Worm (Caenorhabditis elegans): ENCODE results near the gene sth-1.

sth-1 gene

DNA sequence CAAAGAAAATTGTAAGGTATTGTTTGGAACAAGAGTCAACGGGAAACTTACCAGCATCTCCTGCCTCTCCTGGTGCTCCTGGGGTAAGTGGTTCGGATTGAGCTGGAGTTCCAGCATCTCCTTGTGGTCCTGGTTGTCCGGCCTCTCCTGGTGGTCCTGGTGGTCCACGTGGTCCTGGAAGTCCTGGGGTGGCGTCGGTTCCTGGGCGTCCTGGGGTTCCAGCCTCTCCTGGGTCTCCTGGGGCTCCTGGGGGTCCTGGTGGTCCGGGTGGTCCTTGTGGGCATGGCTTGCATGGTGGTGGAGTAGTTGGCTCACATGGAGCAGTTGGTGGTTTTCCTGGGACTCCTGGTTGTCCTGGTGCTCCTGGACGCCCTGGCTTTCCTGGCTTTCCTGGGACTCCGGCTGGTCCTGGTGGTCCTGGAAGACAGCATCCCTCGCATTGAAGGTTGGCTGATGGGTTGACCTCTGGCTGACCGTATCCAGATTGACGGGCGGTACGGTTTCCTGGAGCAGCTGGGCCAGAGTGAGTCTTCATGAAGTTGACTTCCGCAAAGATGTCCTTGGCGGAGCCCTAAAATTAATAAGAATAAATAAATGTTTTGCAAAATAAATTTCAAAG is 1.8 kb upstream of the sth-1 start:
- no peak for TF ChIP-seq ama-1 (optimal IDR thresholded peaks at IDR 0.05)
- no peak for TF ChIP-seq nhr-43 (tag; optimal IDR thresholded peaks at IDR 0.05; ENCODE audit: poor library complexity, severe bottlenecking)
- TF ChIP-seq daf-12 (tag; optimal IDR thresholded peaks at IDR 0.05) = no peak
- no peak for TF ChIP-seq ceh-82 (tag; optimal IDR thresholded peaks at IDR 0.05)
- TF ChIP-seq tbx-2 (tag; optimal IDR thresholded peaks at IDR 0.05) = no peak
- no peak for TF ChIP-seq jun-1 (tag; optimal IDR thresholded peaks at IDR 0.05)
- no peak for TF ChIP-seq pha-4 (tag; optimal IDR thresholded peaks at IDR 0.05)
- TF ChIP-seq eor-1 (tag; optimal IDR thresholded peaks at IDR 0.05) = no peak
- no peak for TF ChIP-seq unc-62 (GFP tag; optimal IDR thresholded peaks at IDR 0.05)
- TF ChIP-seq ztf-4 (tag; optimal IDR thresholded peaks at IDR 0.05) = no peak
- TF ChIP-seq mdl-1 (tag; optimal IDR thresholded peaks at IDR 0.05) = no peak
- TF ChIP-seq zag-1 (tag; optimal IDR thresholded peaks at IDR 0.05) = no peak
- TF ChIP-seq ceh-28 (tag; optimal IDR thresholded peaks at IDR 0.05) = no peak
- TF ChIP-seq skn-1 (tag; optimal IDR thresholded peaks at IDR 0.05) = no peak
- no peak for TF ChIP-seq elt-2 (tag; optimal IDR thresholded peaks at IDR 0.05)
- no peak for TF ChIP-seq hmg-11 (tag; optimal IDR thresholded peaks at IDR 0.05)

ce11 chrV:8050811-8051210 is 1.1 kb upstream of the sth-1 start, which contains the start of gene col-43:
Gene col-43, minus strand, starts transcription at chrV:8050911.
- TF ChIP-seq nhr-77 (tag; optimal IDR thresholded peaks at IDR 0.05) = no peak
- TF ChIP-seq nhr-12 (tag; optimal IDR thresholded peaks at IDR 0.05) = no peak
- TF ChIP-seq nhr-43 (tag; optimal IDR thresholded peaks at IDR 0.05; ENCODE audit: poor library complexity, severe bottlenecking) = no peak
- TF ChIP-seq nhr-28 (tag; optimal IDR thresholded peaks at IDR 0.05) = no peak
- no peak for TF ChIP-seq ceh-82 (tag; optimal IDR thresholded peaks at IDR 0.05)
- no peak for TF ChIP-seq nhr-23 (tag; optimal IDR thresholded peaks at IDR 0.05)
- no peak for TF ChIP-seq nhr-11 (tag; optimal IDR thresholded peaks at IDR 0.05)
- no peak for TF ChIP-seq ceh-9 (tag; optimal IDR thresholded peaks at IDR 0.05)
- no peak for TF ChIP-seq unc-62 (GFP tag; optimal IDR thresholded peaks at IDR 0.05)
- TF ChIP-seq lin-39 (tag; optimal IDR thresholded peaks at IDR 0.05) = no peak
- no peak for TF ChIP-seq hmg-11 (tag; optimal IDR thresholded peaks at IDR 0.05)
- no peak for TF ChIP-seq nfya-1 (tag; optimal IDR thresholded peaks at IDR 0.05; ENCODE audit: insufficient read depth)
- TF ChIP-seq egl-5 (tag; optimal IDR thresholded peaks at IDR 0.05) = no peak
- TF ChIP-seq fkh-2 (tag; optimal IDR thresholded peaks at IDR 0.05) = no peak
- no peak for TF ChIP-seq nhr-76 (tag; optimal IDR thresholded peaks at IDR 0.05)
- TF ChIP-seq aly-2 (tag; optimal IDR thresholded peaks at IDR 0.05) = no peak
- TF ChIP-seq ceh-28 (tag; optimal IDR thresholded peaks at IDR 0.05) = no peak
- TF ChIP-seq ztf-4 (tag; optimal IDR thresholded peaks at IDR 0.05) = no peak

DNA sequence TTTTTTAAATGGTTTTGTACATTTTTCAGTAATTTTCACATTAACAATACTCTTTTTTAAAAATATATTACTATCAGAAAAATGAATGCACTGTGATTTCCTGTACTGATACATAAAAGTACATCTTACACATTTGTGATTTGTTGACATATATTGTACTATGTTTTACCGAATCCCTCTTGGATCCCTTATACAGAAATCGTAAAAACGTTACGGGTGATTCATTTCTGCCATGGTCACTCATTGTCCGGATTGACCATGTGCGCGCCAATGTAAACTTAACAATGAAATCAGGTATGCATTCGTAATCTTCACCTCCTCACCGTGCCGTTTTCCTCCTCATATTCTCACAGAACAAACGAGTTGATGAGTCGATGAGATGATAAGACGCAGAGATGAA is 2.2 kb downstream of the sth-1 start, which contains the start of gene ZC513.2:
Gene ZC513.2 (plus strand): TSS at position 301 of the 400 bp plus-strand sequence.
- TF ChIP-seq pqm-1 (tag; optimal IDR thresholded peaks at IDR 0.05) (no peak), nhr-43 (tag; optimal IDR thresholded peaks at IDR 0.05; ENCODE audit: poor library complexity, severe bottlenecking) (no peak), elt-1 (tag; optimal IDR thresholded peaks at IDR 0.05) (no peak), nhr-12 (tag; optimal IDR thresholded peaks at IDR 0.05) (no peak), sea-2 (GFP tag; optimal IDR thresholded peaks at IDR 0.05) (no peak), ceh-28 (tag; optimal IDR thresholded peaks at IDR 0.05) (no peak), mdl-1 (tag; optimal IDR thresholded peaks at IDR 0.05) (no peak), lsy-12 (tag; optimal IDR thresholded peaks at IDR 0.05) (no peak), zag-1 (tag; optimal IDR thresholded peaks at IDR 0.05) (no peak), ZK546.5 (tag; optimal IDR thresholded peaks at IDR 0.05) (no peak), jun-1 (tag; optimal IDR thresholded peaks at IDR 0.05) (no peak), nhr-237 (tag; optimal IDR thresholded peaks at IDR 0.05) (no peak), nhr-25 (tag; optimal IDR thresholded peaks at IDR 0.05) (no peak), mml-1 (tag; optimal IDR thresholded peaks at IDR 0.05) (no peak), hmg-11 (tag; optimal IDR thresholded peaks at IDR 0.05) (no peak), ceh-9 (tag; optimal IDR thresholded peaks at IDR 0.05) (no peak), fkh-10 (GFP tag; optimal IDR thresholded peaks at IDR 0.05) (no peak), unc-39 (tag; optimal IDR thresholded peaks at IDR 0.05) (no peak)
